In the genomic region with DNA sequence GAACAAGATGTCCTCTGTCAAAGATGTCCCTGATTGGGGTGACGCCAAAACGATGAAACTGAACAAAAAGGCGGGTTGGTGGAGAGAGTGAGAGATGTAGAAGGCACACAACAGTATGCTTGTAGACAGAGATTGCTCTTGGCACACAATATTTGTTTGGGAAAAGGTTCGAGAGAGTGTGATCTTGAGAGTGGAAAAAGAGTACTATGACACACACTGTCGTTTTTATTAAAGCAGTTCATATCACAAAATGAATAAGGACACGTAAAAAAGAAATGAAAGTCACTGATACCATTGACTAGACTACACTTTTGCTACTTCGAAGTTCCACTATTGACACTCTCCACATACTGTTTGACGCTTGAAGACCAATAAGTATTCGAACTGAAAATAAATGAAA, we compare ENCODE assay signal across 5 worm cellular contexts.
TF ChIP-seq lines count a peak whose summit lies in the region.

No protein-coding gene starts in this region.

TF ChIP-seq in whole organism, L1 larva, 84 proteins besides CTCF, POLR2A, EP300 and RAD21 (continues in another document):
- TF ChIP-seq nhr-85 (tag; lab: Kevin White, UChicago), result no peak
- no peak for TF ChIP-seq sox-4 (tag; optimal IDR thresholded peaks at IDR 0.05; lab: Kevin White, UChicago)
- TF ChIP-seq dsc-1 (tag; optimal IDR thresholded peaks at IDR 0.05; lab: Kevin White, UChicago), result no peak
- no peak for TF ChIP-seq ztf-4 (tag; optimal IDR thresholded peaks at IDR 0.05; lab: Kevin White, UChicago)
- TF ChIP-seq fkh-10 (GFP tag; optimal IDR thresholded peaks at IDR 0.05; lab: Kevin White, UChicago), result no peak
- TF ChIP-seq zag-1 (tag; optimal IDR thresholded peaks at IDR 0.05; lab: Kevin White, UChicago), result no peak
- TF ChIP-seq ets-5 (GFP tag; IDR thresholded peaks at IDR 0.05; lab: Robert Waterston, UW), result no peak
- TF ChIP-seq ceh-82 (tag; optimal IDR thresholded peaks at IDR 0.05; lab: Kevin White, UChicago), result no peak
- TF ChIP-seq nhr-84 (tag; optimal IDR thresholded peaks at IDR 0.05; lab: Kevin White, UChicago), result no peak
- no peak for TF ChIP-seq nhr-11 (tag; optimal IDR thresholded peaks at IDR 0.05; lab: Kevin White, UChicago)
- no peak for TF ChIP-seq ces-1 (GFP tag; optimal IDR thresholded peaks at IDR 0.05; lab: Kevin White, UChicago)
- no peak for TF ChIP-seq lin-39 (tag; optimal IDR thresholded peaks at IDR 0.05; lab: Kevin White, UChicago)
- TF ChIP-seq jun-1 (tag; optimal IDR thresholded peaks at IDR 0.05; lab: Kevin White, UChicago), result no peak
- TF ChIP-seq unc-86 (tag; optimal IDR thresholded peaks at IDR 0.05; lab: Kevin White, UChicago), result no peak
- no peak for TF ChIP-seq dpl-1 (GFP tag; optimal IDR thresholded peaks at IDR 0.05; lab: Kevin White, UChicago)
- TF ChIP-seq efl-1 (optimal IDR thresholded peaks at IDR 0.05; lab: Kevin White, UChicago), result no peak
- TF ChIP-seq efl-1 (GFP tag; optimal IDR thresholded peaks at IDR 0.05 in 1 of 2; lab: Kevin White, UChicago), result peak in 1 of 2 experiments; percentile 81
- no peak for TF ChIP-seq mef-2 (tag; optimal IDR thresholded peaks at IDR 0.05; lab: Kevin White, UChicago)
- TF ChIP-seq elt-2 (tag; optimal IDR thresholded peaks at IDR 0.05; lab: Kevin White, UChicago), result peak; percentile 72

TF ChIP-seq in whole organism, L2 larva, 48 proteins besides CTCF, POLR2A, EP300 and RAD21 (continues in another document):
- TF ChIP-seq ama-1 (optimal IDR thresholded peaks at IDR 0.05; lab: Kevin White, UChicago) (no peak), dmd-4 (tag; optimal IDR thresholded peaks at IDR 0.05; lab: Kevin White, UChicago) (no peak), crh-2 (tag; optimal IDR thresholded peaks at IDR 0.05; lab: Kevin White, UChicago) (no peak), nhr-23 (tag; optimal IDR thresholded peaks at IDR 0.05; lab: Kevin White, UChicago) (no peak), gmeb-1 (tag; optimal IDR thresholded peaks at IDR 0.05; lab: Kevin White, UChicago) (peak; percentile 34), snpc-4 (tag; optimal IDR thresholded peaks at IDR 0.05; lab: Kevin White, UChicago) (no peak), ZK546.5 (tag; optimal IDR thresholded peaks at IDR 0.05; lab: Kevin White, UChicago) (no peak), nhr-129 (tag; optimal IDR thresholded peaks at IDR 0.05; lab: Kevin White, UChicago) (peak; percentile 40), nhr-6 (tag; optimal IDR thresholded peaks at IDR 0.05; lab: Kevin White, UChicago) (no peak), sma-9 (GFP tag; optimal IDR thresholded peaks at IDR 0.05; lab: Kevin White, UChicago) (peak; percentile 46), sma-9 (tag; optimal IDR thresholded peaks at IDR 0.05; lab: Kevin White, UChicago) (no peak), nhr-11 (tag; optimal IDR thresholded peaks at IDR 0.05; lab: Kevin White, UChicago) (no peak), lin-11 (tag; optimal IDR thresholded peaks at IDR 0.05; lab: Kevin White, UChicago) (no peak), egl-27 (tag; optimal IDR thresholded peaks at IDR 0.05; lab: Kevin White, UChicago) (no peak), unc-55 (GFP tag; optimal IDR thresholded peaks at IDR 0.05; lab: Kevin White, UChicago) (no peak), nhr-10 (tag; optimal IDR thresholded peaks at IDR 0.05; lab: Kevin White, UChicago) (no peak), C34F6.9 (tag; optimal IDR thresholded peaks at IDR 0.05; lab: Kevin White, UChicago) (no peak), F13H6.1 (tag; optimal IDR thresholded peaks at IDR 0.05; lab: Kevin White, UChicago) (peak; percentile 48), ztf-1 (GFP tag; conservative IDR thresholded peaks at IDR 0.05; lab: Robert Waterston, UW) (no peak)

TF ChIP-seq in whole organism, L3 larva, 47 proteins besides CTCF, POLR2A, EP300 and RAD21:
- no peak for TF ChIP-seq nfya-1 (tag; optimal IDR thresholded peaks at IDR 0.05; lab: Kevin White, UChicago; ENCODE audit: insufficient read depth)
- peak; percentile 85 for TF ChIP-seq pqm-1 (tag; optimal IDR thresholded peaks at IDR 0.05; lab: Kevin White, UChicago)
- no peak for TF ChIP-seq ztf-11 (tag; optimal IDR thresholded peaks at IDR 0.05; lab: Kevin White, UChicago)
- TF ChIP-seq R02D3.7 (tag; optimal IDR thresholded peaks at IDR 0.05; lab: Kevin White, UChicago), result no peak
- no peak for TF ChIP-seq fkh-2 (tag; optimal IDR thresholded peaks at IDR 0.05; lab: Kevin White, UChicago)
- TF ChIP-seq pha-4 (tag; optimal IDR thresholded peaks at IDR 0.05; lab: Kevin White, UChicago), result peak; percentile 79
- peak; percentile 92 for TF ChIP-seq elt-2 (tag; optimal IDR thresholded peaks at IDR 0.05; lab: Kevin White, UChicago)
TF ChIP-seq in whole organism, L3 larva: peak in this region for 3.

TF ChIP-seq in whole organism, L4 larva, 104 proteins besides CTCF, POLR2A, EP300 and RAD21 (continues in another document):
- TF ChIP-seq nhr-76 (tag; optimal IDR thresholded peaks at IDR 0.05; lab: Kevin White, UChicago), result no peak
- TF ChIP-seq fkh-10 (GFP tag; optimal IDR thresholded peaks at IDR 0.05; lab: Kevin White, UChicago), result no peak
- no peak for TF ChIP-seq egl-27 (tag; optimal IDR thresholded peaks at IDR 0.05; lab: Kevin White, UChicago)
- TF ChIP-seq Y105C5A.15 (GFP tag; IDR thresholded peaks at IDR 0.05; lab: Robert Waterston, UW), result no peak
- no peak for TF ChIP-seq D1046.2 (GFP tag; IDR thresholded peaks at IDR 0.05; lab: Robert Waterston, UW)
- TF ChIP-seq nhr-25 (tag; optimal IDR thresholded peaks at IDR 0.05; lab: Kevin White, UChicago; ENCODE audit: borderline replicate concordance, insufficient read depth), result no peak
- no peak for TF ChIP-seq Y5F2A.4 (GFP tag; optimal IDR thresholded peaks at IDR 0.05; lab: Kevin White, UChicago)
- no peak for TF ChIP-seq lin-38 (GFP tag; IDR thresholded peaks at IDR 0.05; lab: Robert Waterston, UW)
- TF ChIP-seq unc-39 (tag; optimal IDR thresholded peaks at IDR 0.05; lab: Kevin White, UChicago), result no peak
- TF ChIP-seq dpl-1 (GFP tag; optimal IDR thresholded peaks at IDR 0.05; lab: Kevin White, UChicago), result no peak
- TF ChIP-seq nhr-77 (tag; optimal IDR thresholded peaks at IDR 0.05; lab: Kevin White, UChicago), result peak; percentile 64
- no peak for TF ChIP-seq nhr-10 (tag; optimal IDR thresholded peaks at IDR 0.05; lab: Kevin White, UChicago)
- peak; percentile 6 for TF ChIP-seq mep-1 (tag; optimal IDR thresholded peaks at IDR 0.05; lab: Kevin White, UChicago)
- TF ChIP-seq ztf-7 (tag; optimal IDR thresholded peaks at IDR 0.05; lab: Kevin White, UChicago), result no peak
- TF ChIP-seq unc-62 (GFP tag; optimal IDR thresholded peaks at IDR 0.05 in 1 of 2; lab: Kevin White, UChicago), result no peak
- no peak for TF ChIP-seq unc-62 (tag; optimal IDR thresholded peaks at IDR 0.05; lab: Kevin White, UChicago)
- peak; percentile 10 for TF ChIP-seq hlh-30 (tag; optimal IDR thresholded peaks at IDR 0.05; lab: Kevin White, UChicago; ENCODE audit: insufficient read depth)
- TF ChIP-seq egl-43 (GFP tag; IDR thresholded peaks at IDR 0.05; lab: Robert Waterston, UW), result no peak
- 0 out of 2 replicates have a peak, but pooled peaks have one; percentile 27 for TF ChIP-seq lin-1 (GFP tag; IDR thresholded peaks at IDR 0.05; lab: Robert Waterston, UW)
- peak; percentile 92 for TF ChIP-seq php-3 (GFP tag; IDR thresholded peaks at IDR 0.05; lab: Robert Waterston, UW)
- TF ChIP-seq nhr-6 (tag; optimal IDR thresholded peaks at IDR 0.05; lab: Kevin White, UChicago), result peak; percentile 67
- TF ChIP-seq jun-1 (tag; optimal IDR thresholded peaks at IDR 0.05; lab: Kevin White, UChicago), result no peak
- TF ChIP-seq ama-1 (optimal IDR thresholded peaks at IDR 0.05; lab: Kevin White, UChicago), result no peak
- TF ChIP-seq dmd-6 (GFP tag; IDR thresholded peaks at IDR 0.05; lab: Robert Waterston, UW), result peak; percentile 81
- TF ChIP-seq ceh-28 (tag; optimal IDR thresholded peaks at IDR 0.05; lab: Kevin White, UChicago), result no peak

TF ChIP-seq in whole organism, young adult, 124 proteins besides CTCF, POLR2A, EP300 and RAD21:
- TF ChIP-seq atf-7 (tag; optimal IDR thresholded peaks at IDR 0.05; lab: Kevin White, UChicago), result no peak
- TF ChIP-seq ztf-22 (GFP tag; optimal IDR thresholded peaks at IDR 0.05; lab: Kevin White, UChicago), result no peak
- TF ChIP-seq pha-4 (tag; optimal IDR thresholded peaks at IDR 0.05; lab: Kevin White, UChicago), result peak; percentile 62
- TF ChIP-seq nhr-80 (tag; optimal IDR thresholded peaks at IDR 0.05; lab: Kevin White, UChicago), result peak; percentile 96
- peak; percentile 50 for TF ChIP-seq unc-62 (GFP tag; optimal IDR thresholded peaks at IDR 0.05; lab: Kevin White, UChicago)
- no peak for TF ChIP-seq zim-3 (tag; optimal IDR thresholded peaks at IDR 0.05; lab: Kevin White, UChicago)
